Worm (Caenorhabditis elegans): ENCODE measurements around the gene clec-149.

ce11 chrIII:841177-841576 is 18.2 kb downstream of the clec-149 start, which contains the start of gene K02F3.9:
- TF ChIP-seq mxl-1 (tag; optimal IDR thresholded peaks at IDR 0.05) (no peak), F23B12.7 (tag; optimal IDR thresholded peaks at IDR 0.05; ENCODE audit: insufficient read depth) (no peak), zim-3 (tag; optimal IDR thresholded peaks at IDR 0.05) (no peak)

Data from whole organism, young adult.